Worm (Caenorhabditis elegans) whole organism, late embryonic: ENCODE measurements around the gene nhr-9.
A peak's percentile ranks its signal among the peaks of the same experiment; 100 is the strongest.

Experiments
- C08G9.2 ChIP-seq: sonication (generic microtip); optimal IDR thresholded peaks from 2 replicates; lab custom pipeline; 2016; ENCODE audit warnings: mild to moderate bottlenecking, missing genetic modification characterization, moderate library complexity, missing compliant biosample characterization
- C38D4.7 ChIP-seq: fragments of 200-800 bp; sonication (Bioruptor generic); optimal IDR thresholded peaks from 2 replicates; lab custom pipeline; 2018; ENCODE audit warnings: mild to moderate bottlenecking, missing genetic modification characterization, moderate library complexity, missing compliant biosample characterization
- F13H6.1 ChIP-seq: sonication (generic microtip); optimal IDR thresholded peaks from 2 replicates; lab custom pipeline; 2016; ENCODE audit warnings: missing genetic modification characterization, missing compliant biosample characterization
- K02D7.2 ChIP-seq: sonication (generic microtip); optimal IDR thresholded peaks from 2 replicates; lab custom pipeline; 2017; ENCODE audit warnings: mild to moderate bottlenecking, missing genetic modification characterization, missing compliant biosample characterization
- Y22D7AL.16 ChIP-seq: sonication (generic microtip); optimal IDR thresholded peaks from 2 replicates; lab custom pipeline; 2016; ENCODE audit warnings: missing genetic modification characterization, missing compliant biosample characterization
- ama-1 ChIP-seq: fragments of 150-350 bp; optimal IDR thresholded peaks from 2 replicates; lab custom pipeline; 2014
- ceh-14 ChIP-seq: sonication (generic microtip); optimal IDR thresholded peaks from 2 replicates; lab custom pipeline; 2016; ENCODE audit warnings: missing genotype, missing genetic modification characterization, missing compliant biosample characterization
- ceh-18 ChIP-seq: sonication (generic microtip); optimal IDR thresholded peaks from 2 replicates; lab custom pipeline; 2016; ENCODE audit warnings: missing genetic modification characterization, missing compliant biosample characterization
- ceh-2 ChIP-seq: sonication (generic microtip); optimal IDR thresholded peaks from 2 replicates; lab custom pipeline; 2016; ENCODE audit warnings: missing genotype, missing genetic modification characterization, missing compliant biosample characterization
- ceh-22 ChIP-seq: sonication (generic microtip); optimal IDR thresholded peaks from 2 replicates; lab custom pipeline; 2017; ENCODE audit warnings: missing biosample characterization, missing genetic modification characterization
- ceh-30 ChIP-seq: fragments of 150-350 bp; optimal IDR thresholded peaks from 2 replicates; lab custom pipeline; 2014; ENCODE audit warnings: missing biosample characterization, missing genetic modification characterization
- ceh-34 ChIP-seq: sonication (generic microtip); optimal IDR thresholded peaks from 2 replicates; lab custom pipeline; 2016; ENCODE audit warnings: mild to moderate bottlenecking, missing genetic modification characterization, missing compliant biosample characterization
- ceh-48 ChIP-seq: sonication (generic microtip); optimal IDR thresholded peaks from 2 replicates; lab custom pipeline; 2016; ENCODE audit warnings: missing genetic modification characterization, inconsistent platforms, missing compliant biosample characterization
- che-1 ChIP-seq: sonication (generic microtip); optimal IDR thresholded peaks from 2 replicates; lab custom pipeline; 2016; ENCODE audit warnings: mild to moderate bottlenecking, missing genetic modification characterization, missing compliant biosample characterization
- dmd-4 ChIP-seq: sonication (generic microtip); optimal IDR thresholded peaks from 2 replicates; lab custom pipeline; 2016; ENCODE audit warnings: borderline replicate concordance, missing genetic modification characterization, missing compliant biosample characterization
- dve-1 ChIP-seq: sonication (generic microtip); optimal IDR thresholded peaks from 2 replicates; lab custom pipeline; 2017; ENCODE audit warnings: antibody characterized with exemption, mild to moderate bottlenecking, missing genetic modification characterization, missing compliant biosample characterization
- elt-2 ChIP-seq: sonication (generic microtip); optimal IDR thresholded peaks from 2 replicates; lab custom pipeline; 2016; ENCODE audit warnings: missing genetic modification reagents, missing genetic modification characterization, missing compliant biosample characterization
- elt-4 ChIP-seq: sonication (generic microtip); optimal IDR thresholded peaks from 2 replicates; lab custom pipeline; 2016; ENCODE audit warnings: missing genetic modification characterization, missing compliant biosample characterization
- ets-4 ChIP-seq: sonication (generic microtip); optimal IDR thresholded peaks from 2 replicates; lab custom pipeline; 2016; ENCODE audit warnings: missing genetic modification characterization, missing compliant biosample characterization
- eyg-1 ChIP-seq: sonication (generic microtip); optimal IDR thresholded peaks from 2 replicates; lab custom pipeline; 2016; ENCODE audit warnings: missing genotype, missing genetic modification characterization, missing compliant biosample characterization
- fkh-10 ChIP-seq: fragments of 150-350 bp; optimal IDR thresholded peaks from 2 replicates; lab custom pipeline; 2014; ENCODE audit warnings: missing biosample characterization, missing genetic modification reagents, missing genetic modification characterization
- fkh-6 ChIP-seq: sonication (generic microtip); optimal IDR thresholded peaks from 2 replicates; lab custom pipeline; 2016; ENCODE audit warnings: missing genetic modification characterization, missing compliant biosample characterization
- gmeb-2 ChIP-seq: sonication (generic microtip); optimal IDR thresholded peaks from 2 replicates; lab custom pipeline; 2016; ENCODE audit warnings: missing genetic modification characterization, inconsistent platforms, missing compliant biosample characterization
- hlh-13 ChIP-seq: fragments of 200-800 bp; sonication (Bioruptor generic); optimal IDR thresholded peaks from 2 replicates; lab custom pipeline; 2018; ENCODE audit warnings: mild to moderate bottlenecking, missing genetic modification characterization, missing compliant biosample characterization
- hlh-15 ChIP-seq: sonication (generic microtip); optimal IDR thresholded peaks from 2 replicates; lab custom pipeline; 2016; ENCODE audit warnings: missing genetic modification characterization, missing compliant biosample characterization
- hlh-8 ChIP-seq: sonication (generic microtip); optimal IDR thresholded peaks from 2 replicates; lab custom pipeline; 2016; ENCODE audit warnings: missing genotype, missing genetic modification characterization, missing compliant biosample characterization
- lim-6 ChIP-seq: sonication (generic microtip); optimal IDR thresholded peaks from 2 replicates; lab custom pipeline; 2016; ENCODE audit warnings: missing genetic modification characterization, missing compliant biosample characterization
- madf-2 ChIP-seq: sonication (generic microtip); optimal IDR thresholded peaks from 2 replicates; lab custom pipeline; 2017; ENCODE audit warnings: missing genetic modification characterization, missing compliant biosample characterization
- nfya-1 ChIP-seq: sonication (generic microtip); optimal IDR thresholded peaks from 2 replicates; lab custom pipeline; 2017; ENCODE audit warnings: missing genetic modification characterization, mild to moderate bottlenecking, missing compliant biosample characterization, antibody characterized with exemption, moderate library complexity
- nhr-232 ChIP-seq: sonication (generic microtip); optimal IDR thresholded peaks from 2 replicates; lab custom pipeline; 2016; ENCODE audit warnings: missing genetic modification characterization, missing compliant biosample characterization
- pag-3 ChIP-seq: sonication (generic microtip); optimal IDR thresholded peaks from 2 replicates; lab custom pipeline; 2016; ENCODE audit warnings: missing compliant biosample characterization, missing genetic modification characterization, borderline replicate concordance
- pat-9 ChIP-seq: fragments of 200-800 bp; sonication (Bioruptor generic); optimal IDR thresholded peaks from 2 replicates; lab custom pipeline; 2018; ENCODE audit warnings: mild to moderate bottlenecking, missing genetic modification characterization, moderate library complexity, missing compliant biosample characterization
- pax-1 ChIP-seq: fragments of 150-350 bp; optimal IDR thresholded peaks from 2 replicates; lab custom pipeline; 2014; ENCODE audit warnings: missing biosample characterization, missing genetic modification characterization
- pha-4 ChIP-seq: fragments of 150-350 bp; optimal IDR thresholded peaks from 2 replicates; lab custom pipeline; 2018; ENCODE audit warnings: missing biosample characterization, missing genetic modification reagents, missing genetic modification characterization
- pqm-1 ChIP-seq: sonication (generic microtip); optimal IDR thresholded peaks from 2 replicates; lab custom pipeline; 2016; ENCODE audit warnings: missing genetic modification characterization, missing compliant biosample characterization
- pros-1 ChIP-seq: fragments of 150-350 bp; optimal IDR thresholded peaks from 2 replicates; lab custom pipeline; 2014; ENCODE audit warnings: missing biosample characterization, missing genetic modification reagents, missing genetic modification characterization
- ref-2 ChIP-seq: sonication (generic microtip); optimal IDR thresholded peaks from 2 replicates; lab custom pipeline; 2016; ENCODE audit warnings: missing genetic modification characterization, missing compliant biosample characterization
- sdc-2 ChIP-seq: sonication (generic microtip); optimal IDR thresholded peaks from 2 replicates; lab custom pipeline; 2016; ENCODE audit warnings: missing genotype, missing genetic modification characterization, missing compliant biosample characterization
- sox-2 ChIP-seq: fragments of 200-800 bp; sonication (Bioruptor generic); IDR thresholded peaks from 2 replicates; pipeline ENCODE4 v1.3.6; 2022; ENCODE audit warnings: missing genetic modification reagents, missing genetic modification characterization, missing compliant biosample characterization
- sox-4 ChIP-seq: sonication (generic microtip); optimal IDR thresholded peaks from 2 replicates; lab custom pipeline; 2017; ENCODE audit warnings: mild to moderate bottlenecking, missing genetic modification characterization, inconsistent platforms, missing compliant biosample characterization
- syd-9 ChIP-seq: sonication (generic microtip); optimal IDR thresholded peaks from 2 replicates; lab custom pipeline; 2016; ENCODE audit warnings: mild to moderate bottlenecking, missing genetic modification characterization, moderate library complexity, missing compliant biosample characterization
- tbx-2 ChIP-seq: sonication (generic microtip); optimal IDR thresholded peaks from 2 replicates; lab custom pipeline; 2016; ENCODE audit warnings: missing genetic modification characterization, missing compliant biosample characterization
- tbx-7 ChIP-seq: sonication (generic microtip); optimal IDR thresholded peaks from 2 replicates; lab custom pipeline; 2016; ENCODE audit warnings: missing genotype, missing genetic modification characterization, missing compliant biosample characterization
- ttx-3 ChIP-seq: sonication (generic microtip); optimal IDR thresholded peaks from 2 replicates; lab custom pipeline; 2016; ENCODE audit warnings: missing genetic modification reagents, missing genetic modification characterization, missing compliant biosample characterization
- unc-3 ChIP-seq, 2 experiments: fragments of 200-800 bp in 1 of 2; sonication (Bioruptor generic) in 1 of 2; sonication (generic microtip) in 1 of 2; conservative IDR thresholded peaks in 1 of 2; optimal IDR thresholded peaks in 1 of 2; 2 replicates each; pipeline versions ENCODE4 v1.3.6 to Lab custom; 2016 to 2022; ENCODE audit warnings: missing compliant biosample characterization in 2 of 2, missing genetic modification characterization in 2 of 2, missing genetic modification reagents in 1 of 2
- unc-42 ChIP-seq: sonication (generic microtip); optimal IDR thresholded peaks from 2 replicates; lab custom pipeline; 2016; ENCODE audit warnings: missing genotype, missing genetic modification characterization, missing compliant biosample characterization
- unc-55 ChIP-seq: sonication (generic microtip); optimal IDR thresholded peaks from 2 replicates; lab custom pipeline; 2017; ENCODE audit warnings: missing biosample characterization, missing genetic modification reagents, missing genetic modification characterization
- unc-86 ChIP-seq: sonication (generic microtip); optimal IDR thresholded peaks from 2 replicates; lab custom pipeline; 2016; ENCODE audit warnings: missing genetic modification characterization, missing compliant biosample characterization
- ztf-16 ChIP-seq: sonication (generic microtip); optimal IDR thresholded peaks from 2 replicates; lab custom pipeline; 2017; ENCODE audit warnings: missing genetic modification characterization, missing compliant biosample characterization

Gene nhr-9

ce11 chrIII:7114952-7115488 is 19.8 kb downstream of the nhr-9 start, which contains the start of gene nhr-10:
TSS of gene nhr-10 (minus strand) at chrIII:7115438.
- no peak for TF ChIP-seq ceh-22 (tag; lab: Kevin White, UChicago)
- no peak for TF ChIP-seq ceh-30 (tag; lab: Kevin White, UChicago)
- no peak for TF ChIP-seq unc-86
- no peak for TF ChIP-seq unc-42 (tag; lab: Kevin White, UChicago)
- no peak for TF ChIP-seq pag-3 (tag; lab: Kevin White, UChicago)
- no peak for TF ChIP-seq dmd-4 (tag; lab: Kevin White, UChicago)
- no peak for TF ChIP-seq tbx-7 (tag; lab: Kevin White, UChicago)
- TF ChIP-seq pha-4 (tag; lab: Kevin White, UChicago): no peak
- no peak for TF ChIP-seq sox-4 (tag; lab: Kevin White, UChicago)
- TF ChIP-seq eyg-1 (tag; lab: Kevin White, UChicago): no peak
- no peak for TF ChIP-seq F13H6.1
- no peak for TF ChIP-seq K02D7.2 (tag; lab: Kevin White, UChicago)
- no peak for TF ChIP-seq ets-4 (tag; lab: Kevin White, UChicago)
- no peak for TF ChIP-seq syd-9
- no peak for TF ChIP-seq elt-2 (tag; lab: Kevin White, UChicago)
- no peak for TF ChIP-seq elt-4 (tag; lab: Kevin White, UChicago)
- no peak for TF ChIP-seq ceh-48 (tag; lab: Kevin White, UChicago)

- TF ChIP-seq ets-4 (tag; lab: Kevin White, UChicago): no peak
- peak; percentile 44 for TF ChIP-seq unc-55 (GFP tag; lab: Kevin White, UChicago)
- peak; percentile 52 for TF ChIP-seq tbx-2 (tag; lab: Kevin White, UChicago)
- TF ChIP-seq ama-1 (lab: Kevin White, UChicago): no peak
- TF ChIP-seq pat-9: no peak
- TF ChIP-seq ttx-3 (tag; lab: Kevin White, UChicago): no peak
- no peak for TF ChIP-seq madf-2 (tag; lab: Kevin White, UChicago)
- no peak for TF ChIP-seq hlh-8 (tag; lab: Kevin White, UChicago)
- no peak for TF ChIP-seq ceh-2
- TF ChIP-seq ceh-18 (tag; lab: Kevin White, UChicago): peak; percentile 41
- TF ChIP-seq pax-1: no peak
- no peak for TF ChIP-seq dve-1 (tag; lab: Kevin White, UChicago)
- TF ChIP-seq sox-2: no peak
- TF ChIP-seq fkh-6 (tag; lab: Kevin White, UChicago): no peak
- no peak for TF ChIP-seq unc-3 (GFP tag; conservative IDR thresholded peaks at IDR 0.05; lab: Robert Waterston, UW)
- no peak for TF ChIP-seq unc-3 (tag; optimal IDR thresholded peaks at IDR 0.05; lab: Kevin White, UChicago)
- TF ChIP-seq eyg-1 (tag; lab: Kevin White, UChicago): no peak
- TF ChIP-seq fkh-10: no peak
- TF ChIP-seq ceh-14 (tag; lab: Kevin White, UChicago): peak; percentile 10
- TF ChIP-seq sox-4 (tag; lab: Kevin White, UChicago): no peak
- TF ChIP-seq lim-6 (tag; lab: Kevin White, UChicago): no peak
- no peak for TF ChIP-seq ceh-30 (tag; lab: Kevin White, UChicago)
- TF ChIP-seq Y22D7AL.16 (tag; lab: Kevin White, UChicago): no peak
- no peak for TF ChIP-seq pag-3 (tag; lab: Kevin White, UChicago)
- no peak for TF ChIP-seq pqm-1 (tag; lab: Kevin White, UChicago)
- TF ChIP-seq C38D4.7 (GFP tag; lab: Kevin White, UChicago): no peak
- no peak for TF ChIP-seq hlh-13 (GFP tag; lab: Kevin White, UChicago)
- no peak for TF ChIP-seq K02D7.2 (tag; lab: Kevin White, UChicago)
- no peak for TF ChIP-seq gmeb-2
- peak; percentile 41 for TF ChIP-seq pros-1
- TF ChIP-seq hlh-15: no peak
- TF ChIP-seq sdc-2 (tag; lab: Kevin White, UChicago): no peak
- peak; percentile 61 for TF ChIP-seq nfya-1 (tag; lab: Kevin White, UChicago)
- no peak for TF ChIP-seq ztf-16
- TF ChIP-seq che-1 (tag; lab: Kevin White, UChicago): no peak
- TF ChIP-seq C08G9.2 (tag; lab: Kevin White, UChicago): no peak
- no peak for TF ChIP-seq F13H6.1
- peak; percentile 40 for TF ChIP-seq ceh-34
- TF ChIP-seq ref-2: peak; percentile 27
- TF ChIP-seq nhr-232: no peak
- TF ChIP-seq ceh-48 (tag; lab: Kevin White, UChicago): no peak
Measured at ce11 chrIII:7116615-7117252, 21.5 kb downstream of the nhr-9 start.
